Fruit fly (Drosophila melanogaster): ENCODE results near the gene CG32720.

CG32720 gene

DNA sequence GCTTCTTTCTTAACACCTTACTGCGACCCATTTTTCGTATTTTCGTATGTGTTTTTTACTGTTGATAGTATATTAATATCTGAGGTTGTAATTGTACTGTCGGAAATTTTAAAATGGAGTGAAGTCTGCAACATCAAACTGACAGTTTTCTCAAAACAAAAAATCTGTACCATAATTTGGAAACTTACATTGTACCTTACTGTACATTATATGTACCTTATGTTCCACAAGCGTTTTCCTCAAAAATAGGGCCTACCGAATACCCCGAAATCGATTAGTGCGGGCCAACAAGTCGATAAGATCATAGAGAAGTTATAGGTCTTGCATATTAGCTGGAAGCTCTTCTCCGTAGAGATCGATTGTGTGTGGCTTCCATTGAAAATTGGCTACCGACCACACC, at the start of gene CG32720:
TSS of gene CG32720 (minus strand) at position 101 of the 400 bp plus-strand sequence.
- TF ChIP-seq CG17801 (GFP tag; optimal IDR thresholded peaks at IDR 0.05; ENCODE audit: partially characterized antibody) = no peak

DNA sequence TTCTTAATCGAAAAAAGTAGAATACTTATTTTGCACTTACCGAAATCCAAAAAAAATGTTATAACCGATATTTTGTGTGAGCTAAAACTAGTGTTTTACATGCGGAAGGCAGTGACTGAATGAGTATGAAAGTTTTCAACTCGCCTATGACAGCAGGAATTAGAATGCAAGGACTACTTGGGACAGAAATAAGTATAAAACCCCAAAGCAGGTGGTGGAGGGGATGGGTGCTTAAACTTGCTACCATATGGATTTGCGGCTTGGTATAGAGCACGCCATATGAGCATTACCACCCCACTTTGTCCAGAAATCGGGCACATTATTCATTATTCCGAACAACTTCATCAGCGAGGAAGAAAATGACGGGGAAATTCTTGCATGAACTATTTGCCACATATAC, 49.3 kb upstream of the CG32720 start, which contains the start of gene CG12689:
TSS of gene CG12689 (minus strand) at position 101 of the 400 bp plus-strand sequence.
- TF ChIP-seq CG17801 (GFP tag; optimal IDR thresholded peaks at IDR 0.05; ENCODE audit: partially characterized antibody) = no peak

DNA sequence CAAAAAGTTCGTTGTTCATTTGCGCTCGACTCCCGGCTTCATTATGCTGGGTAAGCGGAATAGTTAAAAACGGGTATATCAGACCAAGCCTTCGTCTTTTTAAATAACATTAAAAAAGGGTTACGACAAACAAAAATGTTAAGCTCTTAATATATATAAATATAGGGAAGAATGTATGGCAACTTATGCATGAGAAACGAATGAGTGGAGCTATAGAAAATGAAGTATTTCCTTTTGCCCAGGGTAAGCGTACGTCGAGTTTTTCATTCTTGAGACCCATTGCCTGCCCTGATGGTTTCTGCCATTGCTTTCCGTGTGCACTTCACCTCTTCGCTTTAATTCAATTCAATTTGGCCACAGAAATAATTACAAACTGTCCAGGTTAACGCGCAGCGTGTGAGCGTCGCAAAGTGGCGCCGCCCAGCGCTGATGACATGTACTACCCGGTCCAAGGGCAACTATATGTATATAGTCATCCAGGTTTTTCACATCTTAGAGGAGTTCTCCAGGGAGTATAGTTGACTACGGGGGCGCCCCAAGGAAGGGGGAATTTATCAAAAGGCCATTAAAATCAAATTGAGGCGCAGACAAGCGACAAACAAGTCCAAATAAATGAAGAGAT, 44.5 kb upstream of the CG32720 start:
- TF ChIP-seq CG17801 (GFP tag; optimal IDR thresholded peaks at IDR 0.05; ENCODE audit: partially characterized antibody) = peak; percentile 35

DNA sequence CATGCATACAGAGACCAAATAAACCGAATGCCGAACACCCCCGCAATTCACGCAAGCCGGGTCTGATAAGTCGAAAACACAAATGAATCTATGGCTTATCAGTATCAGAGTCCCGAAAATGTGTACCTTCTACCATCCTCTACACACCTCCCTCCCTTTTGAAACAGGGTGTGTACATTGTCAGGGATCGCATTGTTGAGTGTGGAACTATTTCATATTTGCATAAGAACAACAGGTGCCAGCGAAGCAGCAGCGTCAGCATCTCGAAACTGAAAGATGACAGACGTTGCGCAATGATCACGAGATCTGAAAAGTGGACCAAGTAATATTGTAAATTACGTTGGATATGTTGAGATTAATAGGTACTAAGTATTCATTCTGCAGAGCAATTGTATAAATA, 43.1 kb upstream of the CG32720 start:
- no peak for TF ChIP-seq CG17801 (GFP tag; optimal IDR thresholded peaks at IDR 0.05; ENCODE audit: partially characterized antibody)

DNA sequence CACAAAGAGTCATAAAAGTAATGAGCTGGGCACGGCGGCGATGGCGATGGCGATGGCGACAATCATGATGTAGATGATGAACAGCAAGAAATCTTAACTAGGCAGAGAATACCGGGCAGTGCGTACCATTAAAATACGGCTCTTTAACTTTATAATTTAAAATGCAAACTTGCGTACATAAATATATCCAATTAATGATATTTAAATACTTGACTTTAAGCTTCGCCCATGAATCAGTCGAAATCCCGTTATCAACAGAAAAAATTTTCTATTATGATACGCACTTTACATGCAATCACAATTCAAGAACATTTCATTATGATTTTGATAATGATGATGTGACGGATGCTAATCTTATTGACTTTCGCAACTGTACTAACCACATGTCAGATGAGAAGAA, 42.3 kb upstream of the CG32720 start:
- no peak for TF ChIP-seq CG17801 (GFP tag; optimal IDR thresholded peaks at IDR 0.05; ENCODE audit: partially characterized antibody)

DNA sequence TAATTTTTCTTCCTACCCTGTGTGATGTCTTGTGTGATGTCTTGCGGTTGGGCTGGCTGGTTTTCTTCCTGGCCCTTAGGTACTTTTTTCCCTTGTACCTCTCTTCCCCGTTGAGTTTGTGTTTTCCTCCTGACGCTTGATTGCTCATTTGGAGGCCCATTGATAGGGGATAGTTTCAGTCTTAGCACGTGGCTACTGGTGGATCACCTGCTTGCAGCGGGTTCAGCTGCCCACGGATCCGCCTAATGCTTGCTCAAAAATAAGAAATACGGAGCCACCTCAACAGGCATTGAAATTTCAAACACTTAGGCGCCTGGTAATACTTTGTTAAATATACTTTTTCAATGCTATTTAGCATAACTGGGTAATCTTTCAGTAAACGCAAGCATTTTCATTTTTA, 37.2 kb upstream of the CG32720 start, which contains the start of gene CG11369:
TSS of gene CG11369 (plus strand) at position 301 of the 400 bp plus-strand sequence.
- no peak for TF ChIP-seq CG17801 (GFP tag; optimal IDR thresholded peaks at IDR 0.05; ENCODE audit: partially characterized antibody)

DNA sequence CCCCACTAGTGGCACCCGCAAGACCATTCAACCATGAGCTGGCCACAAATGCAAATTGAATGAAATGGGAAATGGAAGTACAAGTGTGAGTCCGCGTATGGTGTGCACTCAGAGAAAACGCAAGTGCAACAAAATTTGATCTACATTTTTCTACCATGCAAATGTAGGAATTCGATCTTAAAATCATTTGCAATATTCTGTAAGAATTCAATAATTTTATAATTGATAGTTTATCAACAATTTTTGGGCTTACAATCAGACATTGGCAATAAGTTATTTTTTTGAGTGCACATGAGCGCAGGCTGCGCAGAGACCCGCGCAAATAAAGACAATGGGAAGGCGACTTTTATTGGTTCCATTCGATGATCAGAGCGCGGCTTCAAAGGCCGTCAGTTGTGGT, 34.4 kb upstream of the CG32720 start:
- TF ChIP-seq CG17801 (GFP tag; optimal IDR thresholded peaks at IDR 0.05; ENCODE audit: partially characterized antibody) = no peak

DNA sequence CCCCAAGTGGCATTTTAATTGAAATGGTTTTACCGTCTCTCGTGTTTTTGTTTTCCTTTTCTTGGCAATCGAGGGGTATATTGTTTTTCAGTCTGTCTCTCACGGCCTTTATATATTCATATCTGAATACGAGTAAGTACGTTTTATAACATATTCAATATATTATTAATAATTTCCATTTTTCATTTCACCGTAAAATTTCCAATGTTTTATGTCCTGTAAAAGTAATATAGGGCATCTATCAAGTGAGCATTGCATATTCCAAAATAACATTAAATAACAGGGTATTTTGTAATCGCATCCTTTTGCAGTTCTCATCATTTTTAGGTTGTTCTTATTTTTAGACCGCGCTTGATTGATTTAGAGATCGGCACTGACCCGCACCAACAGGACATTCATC, 32.9 kb upstream of the CG32720 start:
- TF ChIP-seq CG17801 (GFP tag; optimal IDR thresholded peaks at IDR 0.05; ENCODE audit: partially characterized antibody) = no peak

DNA sequence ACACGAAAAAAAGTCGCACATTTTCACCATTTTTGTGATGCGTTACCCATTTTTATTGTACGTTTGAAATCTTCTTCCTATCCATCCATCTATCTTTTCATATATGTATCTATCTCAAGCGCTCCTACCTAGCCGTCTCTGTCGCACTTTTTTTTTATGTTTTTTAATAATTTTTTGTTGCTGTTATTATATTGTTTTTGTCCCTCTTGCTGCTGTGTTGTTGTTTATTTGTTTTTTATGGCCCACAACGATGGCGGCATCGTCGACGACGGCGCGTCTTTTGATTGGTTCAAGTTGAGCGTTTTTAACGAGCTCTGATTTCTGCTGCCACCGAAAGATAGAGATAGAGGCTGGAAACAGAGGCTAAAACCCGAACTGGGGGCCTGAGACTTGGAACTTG, 31.6 kb upstream of the CG32720 start:
- TF ChIP-seq CG17801 (GFP tag; optimal IDR thresholded peaks at IDR 0.05; ENCODE audit: partially characterized antibody) = no peak

DNA sequence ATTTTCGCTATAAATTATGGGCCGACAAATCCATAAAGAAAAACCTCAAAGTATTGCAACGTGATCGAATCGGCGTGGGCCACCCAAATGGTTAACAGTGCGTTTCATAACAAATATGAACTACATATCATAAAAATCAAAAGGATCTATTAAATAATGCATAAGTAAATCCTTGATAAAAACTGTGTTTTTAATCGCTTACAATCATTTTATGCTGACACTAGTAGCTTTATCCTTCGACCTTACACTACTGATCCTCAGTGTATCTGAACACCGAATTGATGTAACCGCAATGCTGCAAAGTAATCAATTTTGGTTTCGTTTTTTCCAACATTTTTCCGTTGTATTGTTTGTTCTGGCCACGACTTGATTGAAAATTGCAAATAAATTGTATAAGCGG, 25.9 kb upstream of the CG32720 start:
- peak; percentile 67 for TF ChIP-seq CG17801 (GFP tag; optimal IDR thresholded peaks at IDR 0.05; ENCODE audit: partially characterized antibody)

DNA sequence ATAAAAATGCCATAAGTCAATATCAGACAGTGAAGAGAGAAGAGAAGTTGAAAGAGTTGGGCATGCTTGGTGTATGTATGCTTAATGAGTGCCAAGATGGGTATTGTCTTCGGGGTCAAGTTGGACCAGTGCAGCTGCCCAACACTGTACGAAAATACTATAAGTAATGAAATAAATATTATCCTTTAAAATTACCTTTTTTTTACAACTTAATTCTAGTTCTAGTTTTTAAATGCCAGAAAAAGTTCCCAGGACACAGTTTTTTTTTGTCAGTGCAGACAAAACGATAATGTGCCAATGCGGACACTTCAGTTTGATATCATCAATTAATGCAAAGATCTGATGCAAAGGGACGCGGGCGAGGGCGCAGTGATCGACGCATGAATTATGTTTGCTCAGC, 24.0 kb upstream of the CG32720 start:
- no peak for TF ChIP-seq CG17801 (GFP tag; optimal IDR thresholded peaks at IDR 0.05; ENCODE audit: partially characterized antibody)

DNA sequence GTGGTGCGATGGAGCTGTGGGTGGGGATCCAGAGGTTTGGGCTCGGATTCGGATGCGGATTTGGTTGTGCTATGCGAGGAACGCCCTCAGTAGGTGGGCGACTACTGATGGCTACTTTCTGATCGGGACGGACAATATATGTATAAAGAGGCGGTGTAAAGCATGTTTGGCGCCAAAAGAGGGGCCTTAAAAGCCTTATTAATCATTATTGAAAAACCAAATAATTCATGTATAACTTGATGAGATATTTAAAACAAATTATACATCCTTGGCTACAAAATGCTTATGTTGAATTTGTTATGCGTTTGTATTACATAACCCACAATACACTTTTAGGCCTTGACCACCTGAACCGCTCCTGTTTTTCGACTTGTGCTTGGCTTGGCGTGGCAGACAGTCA, 23.2 kb upstream of the CG32720 start:
- TF ChIP-seq CG17801 (GFP tag; optimal IDR thresholded peaks at IDR 0.05; ENCODE audit: partially characterized antibody) = no peak

DNA sequence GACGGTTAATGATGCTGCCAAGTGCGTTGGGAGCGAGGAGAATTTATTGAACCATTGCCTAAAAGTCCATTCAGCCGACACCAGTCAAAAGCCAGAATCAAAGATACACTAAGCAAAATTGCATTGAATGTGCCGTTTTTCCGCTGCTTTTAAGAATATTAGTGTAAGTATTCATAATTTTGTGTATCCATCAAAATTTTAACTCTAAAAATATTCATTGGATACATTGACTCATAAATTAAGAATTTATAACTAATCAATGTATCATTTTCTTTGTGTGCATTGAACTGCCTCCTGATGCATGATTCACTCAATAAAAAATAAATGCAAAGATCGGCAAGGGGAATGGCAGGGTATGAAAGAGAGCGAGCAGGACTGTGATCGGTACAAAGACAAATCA, 21.9 kb upstream of the CG32720 start:
- TF ChIP-seq CG17801 (GFP tag; optimal IDR thresholded peaks at IDR 0.05; ENCODE audit: partially characterized antibody) = no peak

DNA sequence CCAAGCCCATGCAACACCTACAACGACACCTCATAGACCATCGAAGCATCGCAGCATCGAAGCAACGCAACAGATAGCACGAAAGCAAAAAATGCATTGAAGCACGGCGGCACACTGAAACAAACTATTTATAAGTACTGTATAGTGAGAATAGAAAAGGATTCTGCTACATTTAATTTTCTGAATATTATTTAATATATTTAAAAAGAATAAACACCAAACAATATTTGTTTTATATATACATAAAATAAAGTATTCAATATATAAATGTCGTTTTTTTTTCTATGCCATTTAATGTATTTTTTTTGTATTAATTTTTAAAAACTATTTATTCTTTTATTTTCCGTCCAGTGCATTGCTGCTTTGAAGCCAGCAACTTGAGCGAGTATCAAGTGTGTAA, 20.9 kb upstream of the CG32720 start:
- no peak for TF ChIP-seq CG17801 (GFP tag; optimal IDR thresholded peaks at IDR 0.05; ENCODE audit: partially characterized antibody)

DNA sequence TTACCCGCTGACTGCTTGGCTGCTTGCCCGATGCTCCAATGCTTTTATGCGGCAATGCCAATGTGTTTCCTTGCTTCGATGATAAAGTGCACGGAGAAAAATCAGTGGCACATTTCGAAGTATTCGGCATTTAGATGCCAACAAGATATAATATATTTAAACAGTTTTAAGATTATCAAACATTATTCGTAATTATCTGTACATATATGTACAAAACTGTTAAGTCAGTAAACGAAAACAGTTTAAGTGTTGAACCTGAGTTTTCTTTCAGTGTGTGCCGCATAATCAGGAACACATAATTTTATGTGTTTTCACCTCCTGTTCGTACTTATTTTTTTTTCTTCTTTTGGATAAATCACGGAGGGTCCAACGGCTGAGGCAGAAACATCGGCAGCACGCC, 19.5 kb upstream of the CG32720 start:
- TF ChIP-seq CG17801 (GFP tag; optimal IDR thresholded peaks at IDR 0.05; ENCODE audit: partially characterized antibody) = no peak

DNA sequence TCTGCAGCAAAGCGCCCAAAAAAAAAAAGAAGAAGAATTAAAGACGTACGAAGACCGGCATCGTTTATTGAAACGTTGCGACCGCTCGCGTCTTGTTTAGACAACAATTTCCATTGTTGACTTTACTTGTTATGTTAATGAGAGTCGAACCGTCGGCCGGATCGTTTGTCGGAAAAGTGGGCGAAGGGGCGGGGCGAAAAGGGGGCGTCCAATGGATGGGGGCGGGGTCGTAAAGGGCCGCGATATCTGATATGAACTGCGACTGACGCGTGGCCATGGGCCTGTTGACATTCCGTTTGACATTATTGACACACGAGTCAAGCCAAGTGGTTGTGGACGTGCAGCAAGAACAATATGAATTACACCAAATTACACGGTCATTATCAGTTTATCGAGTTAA, 16.7 kb upstream of the CG32720 start:
- no peak for TF ChIP-seq CG17801 (GFP tag; optimal IDR thresholded peaks at IDR 0.05; ENCODE audit: partially characterized antibody)

DNA sequence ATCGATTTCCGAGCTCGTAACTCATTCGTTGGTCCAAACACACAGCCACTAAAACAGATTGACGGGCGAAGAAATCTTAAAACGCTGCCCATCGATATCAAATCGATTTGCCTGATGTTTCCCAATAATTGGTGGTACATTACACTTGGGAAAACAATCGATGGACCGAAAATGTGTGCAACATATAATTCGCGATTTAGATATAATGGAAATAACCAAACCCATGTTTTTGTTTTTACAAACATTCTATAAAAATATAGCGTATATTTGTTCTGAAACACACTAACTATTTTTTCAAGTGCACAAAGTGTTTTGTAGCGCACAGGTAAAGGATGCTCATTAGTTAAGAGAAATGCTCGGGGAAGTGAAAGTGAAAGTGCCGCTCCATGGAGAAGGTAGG, 15.3 kb upstream of the CG32720 start:
- TF ChIP-seq CG17801 (GFP tag; optimal IDR thresholded peaks at IDR 0.05; ENCODE audit: partially characterized antibody) = no peak
